Worm (Caenorhabditis elegans) whole organism, midembryonic: Measurements from ENCODE around the gene sre-42.

Experiments
- T22C8.4 ChIP-seq: fragments of 200-800 bp; sonication (Bioruptor generic); IDR thresholded peaks from 2 replicates; pipeline ENCODE4 v1.3.6; 2022; ENCODE audit warnings: missing genetic modification characterization, missing compliant biosample characterization
- cog-1 ChIP-seq: sonication (generic microtip); optimal IDR thresholded peaks from 2 replicates; lab custom pipeline; 2016; ENCODE audit warnings: missing genetic modification characterization, missing compliant biosample characterization
- flt-1 ChIP-seq: fragments of 200-800 bp; sonication (Bioruptor generic); IDR thresholded peaks from 2 replicates; pipeline ENCODE4 v1.3.6; 2022; ENCODE audit warnings: missing genetic modification characterization, missing compliant biosample characterization
- klf-2 ChIP-seq: fragments of 200-800 bp; sonication (Bioruptor generic); conservative IDR thresholded peaks from 2 replicates; pipeline ENCODE4 v1.3.6; 2022; ENCODE audit warnings: missing genetic modification reagents, missing genetic modification characterization, missing compliant biosample characterization
- med-1 ChIP-seq: sonication (generic microtip); optimal IDR thresholded peaks from 2 replicates; lab custom pipeline; 2017; ENCODE audit warnings: missing genetic modification characterization, mild to moderate bottlenecking, missing compliant biosample characterization, antibody characterized with exemption, missing genetic modification reagents; ENCODE audit not compliant: insufficient read depth
- ref-1 ChIP-seq: fragments of 200-800 bp; sonication (Bioruptor generic); conservative IDR thresholded peaks from 2 replicates; pipeline ENCODE4 v1.3.6; 2022; ENCODE audit warnings: missing genetic modification reagents, missing genetic modification characterization, missing compliant biosample characterization
- tab-1 ChIP-seq: fragments of 200-800 bp; sonication (Bioruptor generic); IDR thresholded peaks from 2 replicates; pipeline ENCODE4 v1.3.6; 2022; ENCODE audit warnings: missing genetic modification characterization, missing compliant biosample characterization
- ztf-23 ChIP-seq: fragments of 200-800 bp; sonication (Bioruptor generic); IDR thresholded peaks from 2 replicates; pipeline ENCODE4 v1.3.6; 2022; ENCODE audit warnings: missing genetic modification reagents, missing genetic modification characterization, missing compliant biosample characterization
- ztf-29 ChIP-seq: fragments of 200-800 bp; sonication (Bioruptor generic); IDR thresholded peaks from 2 replicates; pipeline ENCODE4 v1.3.6; 2022; ENCODE audit warnings: missing genetic modification reagents, missing genetic modification characterization, missing compliant biosample characterization

DNA sequence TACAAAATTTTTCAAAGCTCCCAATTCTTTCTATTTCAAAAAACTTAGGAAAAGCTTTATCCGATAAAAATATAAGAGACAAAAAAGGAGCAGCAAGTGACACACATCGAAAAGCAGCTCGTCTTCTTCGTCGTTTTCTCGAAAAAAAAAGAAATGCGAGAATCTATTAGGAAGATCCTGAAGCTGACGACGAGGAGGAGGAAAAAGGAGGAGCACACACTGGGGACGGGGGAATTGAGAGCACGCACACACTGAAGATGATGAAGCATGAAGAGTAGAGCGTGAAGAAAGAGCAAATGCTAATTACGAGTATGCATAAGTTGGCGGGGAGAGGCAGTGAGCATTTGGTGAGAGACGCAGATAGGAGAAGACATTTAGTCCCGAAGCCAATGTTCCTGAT lies 12.8 kb downstream of the sre-42 start:
- TF ChIP-seq cog-1, result no peak
- TF ChIP-seq ztf-29 (GFP tag; lab: Robert Waterston, UW), result no peak
- no peak for TF ChIP-seq ref-1 (GFP tag; lab: Robert Waterston, UW)
- no peak for TF ChIP-seq klf-2
- no peak for TF ChIP-seq tab-1 (GFP tag; lab: Robert Waterston, UW)
- TF ChIP-seq ztf-23 (GFP tag; lab: Robert Waterston, UW), result no peak
- TF ChIP-seq med-1 (GFP tag; lab: Kevin White, UChicago), result no peak
- TF ChIP-seq T22C8.4 (GFP tag; lab: Robert Waterston, UW), result no peak
- TF ChIP-seq flt-1, result no peak
